Worm (Caenorhabditis elegans): ENCODE results near the gene far-4.
A peak's percentile ranks its signal among the peaks of the same experiment; 100 is the strongest.

Gene far-4

DNA sequence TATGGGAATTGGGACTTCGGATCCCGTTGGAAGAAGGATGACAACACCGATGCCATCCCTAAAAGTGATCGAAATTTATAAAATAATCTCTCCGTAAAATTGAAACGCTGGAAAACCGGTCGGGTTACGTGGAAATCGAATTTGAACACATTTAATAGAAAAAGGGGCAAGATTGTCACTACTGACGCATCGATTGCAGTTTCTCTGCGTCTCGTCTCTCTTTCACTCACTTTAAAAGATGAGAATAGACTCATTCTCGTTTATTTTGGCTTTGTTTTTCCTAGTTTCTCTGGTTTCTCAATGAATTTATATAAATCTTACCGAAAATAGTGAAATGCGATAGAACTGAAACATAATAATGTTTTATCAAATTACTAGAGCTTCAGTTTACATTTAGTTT, 42.2 kb upstream of the far-4 start, which contains the start of gene scyl-1 (continued):
- TF ChIP-seq lsy-2 (tag; optimal IDR thresholded peaks at IDR 0.05) (peak; percentile 85 to 90), lin-35 (GFP tag; optimal IDR thresholded peaks at IDR 0.05) (peak; percentile 74 to 88), ceh-88 (GFP tag; IDR thresholded peaks at IDR 0.05) (no peak), fkh-8 (tag; optimal IDR thresholded peaks at IDR 0.05) (peak; percentile 67), lin-14 (GFP tag; optimal IDR thresholded peaks at IDR 0.05) (peak; percentile 90), efl-3 (GFP tag; optimal IDR thresholded peaks at IDR 0.05) (no peak), vab-15 (tag; optimal IDR thresholded peaks at IDR 0.05) (no peak), fkh-10 (GFP tag; optimal IDR thresholded peaks at IDR 0.05) (peak; percentile 3), hpl-2 (GFP tag; optimal IDR thresholded peaks at IDR 0.05) (no peak), lin-15B (tag; optimal IDR thresholded peaks at IDR 0.05) (no peak), elt-3 (tag; optimal IDR thresholded peaks at IDR 0.05) (peak in 2 of 6 experiments; percentile 48 to 64), hlh-4 (tag; optimal IDR thresholded peaks at IDR 0.05) (no peak), fos-1 (tag; optimal IDR thresholded peaks at IDR 0.05) (peak; percentile 45), Y116A8C.19 (tag; optimal IDR thresholded peaks at IDR 0.05; ENCODE audit: borderline replicate concordance) (no peak), tlp-1 (tag; optimal IDR thresholded peaks at IDR 0.05) (no peak), F16B12.6 (tag; optimal IDR thresholded peaks at IDR 0.05) (peak; percentile 27), nhr-237 (tag; optimal IDR thresholded peaks at IDR 0.05) (peak; percentile 27), unc-62 (GFP tag; optimal IDR thresholded peaks at IDR 0.05) (no peak), ces-1 (GFP tag; optimal IDR thresholded peaks at IDR 0.05) (no peak), ztf-4 (tag; optimal IDR thresholded peaks at IDR 0.05) (peak; percentile 52), pag-3 (tag; optimal IDR thresholded peaks at IDR 0.05; ENCODE audit: borderline replicate concordance, insufficient read depth) (no peak), unc-86 (tag; optimal IDR thresholded peaks at IDR 0.05) (peak; percentile 64), swsn-7 (tag; optimal IDR thresholded peaks at IDR 0.05) (peak; percentile 86), efl-1 (optimal IDR thresholded peaks at IDR 0.05) (peak; percentile 84), efl-1 (GFP tag; optimal IDR thresholded peaks at IDR 0.05 in 1 of 2) (peak; percentile 76 to 97), hlh-17 (GFP tag; optimal IDR thresholded peaks at IDR 0.05; ENCODE audit: borderline replicate concordance) (no peak), pqm-1 (tag; optimal IDR thresholded peaks at IDR 0.05) (no peak), irx-1 (tag; optimal IDR thresholded peaks at IDR 0.05) (peak; percentile 39), mef-2 (tag; optimal IDR thresholded peaks at IDR 0.05) (peak; percentile 8), nhr-47 (tag; optimal IDR thresholded peaks at IDR 0.05) (peak; percentile 84), sup-37 (GFP tag; optimal IDR thresholded peaks at IDR 0.05) (no peak)

DNA sequence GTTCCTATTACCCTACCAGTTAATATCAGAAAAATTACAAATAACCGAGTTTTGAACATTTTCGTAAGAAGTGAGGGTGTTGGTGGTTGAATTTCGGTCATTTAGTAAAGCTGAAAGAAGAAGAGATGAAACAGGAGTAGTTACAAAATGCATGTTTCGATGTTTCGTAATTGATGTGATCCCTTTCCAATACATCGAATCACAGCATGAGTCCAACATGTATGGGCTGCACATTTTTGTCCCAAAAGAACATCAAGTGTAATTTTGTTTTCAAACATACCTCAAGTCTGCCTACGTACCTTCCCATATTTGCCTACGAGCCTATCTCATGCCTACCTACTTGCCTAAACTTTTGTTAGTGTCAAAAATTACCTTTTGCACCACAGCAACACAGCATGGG, 37.0 kb upstream of the far-4 start, which contains the start of gene W07G4.2:
Gene W07G4.2, minus strand, starts transcription at position 101 of the 400 bp plus-strand sequence.
- TF ChIP-seq zip-4 (GFP tag; optimal IDR thresholded peaks at IDR 0.05), result no peak
- TF ChIP-seq egl-27 (tag; optimal IDR thresholded peaks at IDR 0.05), result no peak
- no peak for TF ChIP-seq C04F5.9 (tag; optimal IDR thresholded peaks at IDR 0.05)
- no peak for TF ChIP-seq snpc-4 (tag; optimal IDR thresholded peaks at IDR 0.05)
- TF ChIP-seq C16A3.4 (tag; optimal IDR thresholded peaks at IDR 0.05), result no peak
- no peak for TF ChIP-seq ceh-8 (GFP tag; optimal IDR thresholded peaks at IDR 0.05)
- TF ChIP-seq unc-130 (tag; optimal IDR thresholded peaks at IDR 0.05), result no peak
- TF ChIP-seq hlh-17 (GFP tag; optimal IDR thresholded peaks at IDR 0.05; ENCODE audit: borderline replicate concordance), result no peak
- TF ChIP-seq mdl-1 (tag; optimal IDR thresholded peaks at IDR 0.05), result no peak
- no peak for TF ChIP-seq blmp-1 (tag; optimal IDR thresholded peaks at IDR 0.05)

DNA sequence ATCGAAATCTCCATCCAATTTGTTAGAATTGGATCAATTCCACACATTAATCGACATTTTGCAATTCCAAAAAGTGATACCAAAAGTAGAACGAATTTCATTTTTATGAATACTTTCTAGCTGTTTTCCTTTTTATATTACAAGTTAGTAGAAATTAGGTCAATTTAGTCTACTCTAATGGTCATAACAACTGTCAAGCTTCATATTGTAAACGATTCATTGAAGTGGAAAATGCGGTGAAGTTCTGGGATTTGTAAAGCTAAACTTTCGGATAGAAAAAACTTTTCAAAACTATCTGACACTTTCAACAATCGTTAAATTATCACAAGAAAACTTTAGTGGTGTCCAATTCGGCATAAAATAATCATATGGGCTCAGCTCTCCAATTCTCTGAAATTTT, 35.1 kb upstream of the far-4 start, which contains the start of gene W07G4.7:
Gene W07G4.7, minus strand, starts transcription at position 101 of the 400 bp plus-strand sequence.
- TF ChIP-seq unc-98 (GFP tag; IDR thresholded peaks at IDR 0.05) (no peak), mab-9 (GFP tag; IDR thresholded peaks at IDR 0.05) (no peak), tbx-2 (tag; optimal IDR thresholded peaks at IDR 0.05) (no peak), egl-13 (tag; optimal IDR thresholded peaks at IDR 0.05) (no peak), pag-3 (tag; optimal IDR thresholded peaks at IDR 0.05; ENCODE audit: borderline replicate concordance, insufficient read depth) (no peak), swsn-7 (tag; optimal IDR thresholded peaks at IDR 0.05) (no peak), xbp-1 (tag; optimal IDR thresholded peaks at IDR 0.05) (no peak), ztf-11 (tag; optimal IDR thresholded peaks at IDR 0.05) (no peak), nhr-11 (tag; optimal IDR thresholded peaks at IDR 0.05) (no peak), lin-35 (GFP tag; optimal IDR thresholded peaks at IDR 0.05) (no peak), ceh-63 (GFP tag; optimal IDR thresholded peaks at IDR 0.05) (no peak), ztf-4 (tag; optimal IDR thresholded peaks at IDR 0.05) (no peak), rnt-1 (tag; optimal IDR thresholded peaks at IDR 0.05) (no peak), pax-3 (tag; optimal IDR thresholded peaks at IDR 0.05) (no peak)

Measured in whole organism, L1 larva.